Fruit fly (Drosophila melanogaster) whole organism, pupa: ENCODE measurements around the gene tsh.

ENCODE experiments used
- CG10348 ChIP-seq: fragments of 200-800 bp; sonication (Bioruptor generic); IDR thresholded peaks from 2 replicates; pipeline ENCODE4 v1.3.6; 2022; ENCODE audit warnings: missing biosample characterization, missing genetic modification characterization
- CG12605 ChIP-seq: fragments of 200-800 bp; sonication (Bioruptor generic); IDR thresholded peaks from 2 replicates; pipeline ENCODE4 v1.3.6; 2022; ENCODE audit warnings: missing biosample characterization, missing genetic modification characterization
- CG13204 ChIP-seq: fragments of 200-800 bp; sonication (Bioruptor generic); optimal IDR thresholded peaks from 2 replicates; lab custom pipeline; 2018; ENCODE audit warnings: missing biosample characterization, mild to moderate bottlenecking, missing genetic modification characterization, moderate library complexity
- CG14655 ChIP-seq: fragments of 200-800 bp; sonication (Bioruptor generic); optimal IDR thresholded peaks from 3 replicates; lab custom pipeline; 2017; ENCODE audit warnings: mild to moderate bottlenecking, missing biosample characterization, missing genetic modification reagents, missing genetic modification characterization
- CG15710 ChIP-seq: fragments of 200-800 bp; sonication (Bioruptor generic); optimal IDR thresholded peaks from 2 replicates; lab custom pipeline; 2018; ENCODE audit warnings: missing biosample characterization, mild to moderate bottlenecking, missing genetic modification characterization, moderate library complexity
- CG17806 ChIP-seq: fragments of 200-800 bp; sonication (Bioruptor generic); optimal IDR thresholded peaks from 2 replicates; lab custom pipeline; 2018; ENCODE audit warnings: missing biosample characterization, mild to moderate bottlenecking, missing genetic modification characterization, moderate library complexity
- CG32121 ChIP-seq: fragments of 200-800 bp; sonication (Bioruptor generic); IDR thresholded peaks from 2 replicates; pipeline ENCODE4 v1.3.6; 2022; ENCODE audit warnings: missing biosample characterization, missing genetic modification characterization
- CG34367 ChIP-seq: fragments of 200-800 bp; sonication (Bioruptor generic); optimal IDR thresholded peaks from 2 replicates; lab custom pipeline; 2018; ENCODE audit warnings: missing biosample characterization, mild to moderate bottlenecking, missing genetic modification characterization
- CG4496 ChIP-seq: fragments of 200-800 bp; sonication (Bioruptor generic); IDR thresholded peaks from 3 replicates; pipeline ENCODE4 v1.3.6; 2022; ENCODE audit warnings: missing biosample characterization, missing genetic modification characterization
- CG8159 ChIP-seq: fragments of 200-800 bp; sonication (Bioruptor generic); optimal IDR thresholded peaks from 3 replicates; lab custom pipeline; 2018; ENCODE audit warnings: missing biosample characterization, mild to moderate bottlenecking, missing genetic modification characterization, moderate library complexity
- CG8301 ChIP-seq: fragments of 200-800 bp; sonication (Bioruptor generic); optimal IDR thresholded peaks from 2 replicates; lab custom pipeline; 2018; ENCODE audit warnings: missing biosample characterization, mild to moderate bottlenecking, missing genetic modification characterization
- CG9948 ChIP-seq: fragments of 200-800 bp; sonication (Bioruptor generic); optimal IDR thresholded peaks from 2 replicates; lab custom pipeline; 2018; ENCODE audit warnings: missing biosample characterization, mild to moderate bottlenecking, missing genetic modification characterization, moderate library complexity
- D1 ChIP-seq: fragments of 200-800 bp; sonication (Bioruptor generic); optimal IDR thresholded peaks from 2 replicates; lab custom pipeline; 2018; ENCODE audit warnings: missing biosample characterization, mild to moderate bottlenecking, missing genetic modification characterization, moderate library complexity
- EcR ChIP-seq: fragments of 200-800 bp; sonication (Bioruptor generic); optimal IDR thresholded peaks from 3 replicates; lab custom pipeline; 2019; ENCODE audit warnings: missing biosample characterization, missing genetic modification characterization, mild to moderate bottlenecking, moderate library complexity, missing genetic modification reagents
- Ets98B ChIP-seq: fragments of 200-800 bp; sonication (Bioruptor generic); IDR thresholded peaks from 2 replicates; pipeline ENCODE4 v1.3.6; 2022; ENCODE audit warnings: missing biosample characterization, missing genetic modification characterization
- Pif1A ChIP-seq: fragments of 200-800 bp; sonication (Bioruptor generic); optimal IDR thresholded peaks from 3 replicates; lab custom pipeline; 2016; ENCODE audit warnings: missing biosample characterization, missing genetic modification characterization
- Pif1B ChIP-seq: fragments of 200-800 bp; sonication (Bioruptor generic); optimal IDR thresholded peaks from 3 replicates; lab custom pipeline; 2016; ENCODE audit warnings: missing biosample characterization, missing genetic modification characterization
- Snoo ChIP-seq: fragments of 200-800 bp; sonication (Bioruptor generic); optimal IDR thresholded peaks from 3 replicates; lab custom pipeline; 2017; ENCODE audit warnings: missing biosample characterization, mild to moderate bottlenecking, missing genetic modification characterization, inconsistent platforms
- fd96Ca ChIP-seq: fragments of 200-800 bp; sonication (Bioruptor generic); IDR thresholded peaks from 3 replicates; pipeline ENCODE4 v1.3.6; 2022; ENCODE audit warnings: missing biosample characterization, missing genetic modification characterization
- gl ChIP-seq: fragments of 200-800 bp; sonication (Bioruptor generic); optimal IDR thresholded peaks from 2 replicates; lab custom pipeline; 2018; ENCODE audit warnings: missing biosample characterization, mild to moderate bottlenecking, missing genetic modification characterization
- rn ChIP-seq: fragments of 200-800 bp; sonication (Bioruptor generic); IDR thresholded peaks from 2 replicates; pipeline ENCODE4 v1.3.6; 2022; ENCODE audit warnings: missing biosample characterization, missing genetic modification characterization

The tsh gene

dm6 chr2L:21827900-21828790 lies at the start of gene tsh:
Gene tsh, plus strand, starts transcription at chr2L:21828593.
- TF ChIP-seq Ets98B (GFP tag; lab: Robert Waterston, UW) (no peak), CG4496 (GFP tag; lab: Robert Waterston, UW) (peak; percentile 58; the same call in 1 of the 3 replicates), CG32121 (peak; percentile 5; the same call in 1 of the 2 replicates), CG8159 (tag; lab: Kevin White, UChicago) (no peak), Snoo (tag; lab: Kevin White, UChicago) (no peak)

- TF ChIP-seq CG34367 (tag; lab: Kevin White, UChicago) = no peak
- TF ChIP-seq CG15710 = no peak
- TF ChIP-seq CG8301 (tag; lab: Kevin White, UChicago) = no peak
- TF ChIP-seq, all 21 proteins: peak for 0
Measured at dm6 chr2L:21783965-21784364, 44.4 kb upstream of the tsh start, which contains the start of gene CG11630. Gene CG11630, minus strand, starts transcription at chr2L:21784065.

dm6 chr2L:21784790-21785425 lies 43.5 kb upstream of the tsh start:
- TF ChIP-seq CG8159 (tag; lab: Kevin White, UChicago) (peak; percentile 22), CG9948 (tag; lab: Kevin White, UChicago) (peak; percentile 11), EcR (GFP tag; lab: Kevin White, UChicago) (no peak)

- TF ChIP-seq CG12605 (GFP tag; lab: Robert Waterston, UW) (no peak), CG13204 (GFP tag; lab: Kevin White, UChicago) (no peak), CG15710 (no peak), gl (tag; lab: Kevin White, UChicago) (no peak), EcR (GFP tag; lab: Kevin White, UChicago) (no peak), Pif1A (GFP tag; lab: Kevin White, UChicago) (no peak)
Measured at dm6 chr2L:21786991-21787390, 41.4 kb upstream of the tsh start.

dm6 chr2L:21789456-21790065 lies 38.8 kb upstream of the tsh start:
- TF ChIP-seq CG8159 (tag; lab: Kevin White, UChicago) (no peak), Pif1B (GFP tag; lab: Kevin White, UChicago) (no peak), CG12605 (GFP tag; lab: Robert Waterston, UW) (no peak), D1 (no peak), CG9948 (tag; lab: Kevin White, UChicago) (no peak), CG14655 (GFP tag; lab: Kevin White, UChicago) (no peak), CG13204 (GFP tag; lab: Kevin White, UChicago) (no peak), CG32121 (no peak), rn (GFP tag; lab: Robert Waterston, UW) (no peak), Snoo (tag; lab: Kevin White, UChicago) (no peak), CG17806 (tag; lab: Kevin White, UChicago) (no peak), fd96Ca (GFP tag; lab: Robert Waterston, UW) (no peak)

dm6 chr2L:21791980-21792379 lies 36.4 kb upstream of the tsh start:
- no peak for TF ChIP-seq CG15710

dm6 chr2L:21792831-21793230 lies 35.6 kb upstream of the tsh start:
- TF ChIP-seq CG8301 (tag; lab: Kevin White, UChicago) (no peak), CG32121 (no peak), D1 (no peak), CG15710 (no peak), EcR (GFP tag; lab: Kevin White, UChicago) (no peak), CG9948 (tag; lab: Kevin White, UChicago) (no peak), gl (tag; lab: Kevin White, UChicago) (no peak), CG14655 (GFP tag; lab: Kevin White, UChicago) (no peak), CG10348 (GFP tag; lab: Robert Waterston, UW) (no peak), CG4496 (GFP tag; lab: Robert Waterston, UW) (no peak), CG8159 (tag; lab: Kevin White, UChicago) (no peak), Pif1B (GFP tag; lab: Kevin White, UChicago) (no peak), Pif1A (GFP tag; lab: Kevin White, UChicago) (no peak), CG17806 (tag; lab: Kevin White, UChicago) (no peak), rn (GFP tag; lab: Robert Waterston, UW) (no peak)
